Fruit fly (Drosophila melanogaster): ENCODE data around the gene Naa40.

Naa40 gene

dm6 chr3R:29711434-29711833 lies 13.3 kb downstream of the Naa40 start (continued):
- no peak for TF ChIP-seq z (GFP tag; IDR thresholded peaks at IDR 0.05)
- no peak for TF ChIP-seq E2f2 (GFP tag; IDR thresholded peaks at IDR 0.05)
- TF ChIP-seq dm (GFP tag; optimal IDR thresholded peaks at IDR 0.05), result no peak
- TF ChIP-seq dan (GFP tag; IDR thresholded peaks at IDR 0.05), result no peak
- no peak for TF ChIP-seq CG18764 (GFP tag; optimal IDR thresholded peaks at IDR 0.05)
- TF ChIP-seq CG8281 (tag; optimal IDR thresholded peaks at IDR 0.05), result no peak
- TF ChIP-seq phol (tag; optimal IDR thresholded peaks at IDR 0.05), result peak; percentile 19
- no peak for TF ChIP-seq Hsf (GFP tag; optimal IDR thresholded peaks at IDR 0.05)
- no peak for TF ChIP-seq Hr3 (GFP tag; optimal IDR thresholded peaks at IDR 0.05)
- TF ChIP-seq CG4360 (GFP tag; IDR thresholded peaks at IDR 0.05), result no peak
- TF ChIP-seq CG31365 (tag; optimal IDR thresholded peaks at IDR 0.05), result no peak
- TF ChIP-seq amos (GFP tag; IDR thresholded peaks at IDR 0.05; ENCODE audit: partially characterized antibody), result no peak
- TF ChIP-seq usp (GFP tag; optimal IDR thresholded peaks at IDR 0.05), result no peak
- TF ChIP-seq prd (optimal IDR thresholded peaks at IDR 0.05), result no peak
- peak; percentile 55; the same call in 2 of the 3 replicates for TF ChIP-seq prd (GFP tag; IDR thresholded peaks at IDR 0.05)
- TF ChIP-seq kni (GFP tag; optimal IDR thresholded peaks at IDR 0.05), result no peak
- peak; percentile 3 for TF ChIP-seq fd96Cb (tag; optimal IDR thresholded peaks at IDR 0.05)
- no peak for TF ChIP-seq CG17186 (GFP tag; optimal IDR thresholded peaks at IDR 0.05)
- TF ChIP-seq rib (GFP tag; IDR thresholded peaks at IDR 0.05), result no peak
- TF ChIP-seq CG43689 (GFP tag; IDR thresholded peaks at IDR 0.05), result no peak
- TF ChIP-seq dmrt99B (tag; optimal IDR thresholded peaks at IDR 0.05), result peak; percentile 49
- no peak for TF ChIP-seq nom (GFP tag; optimal IDR thresholded peaks at IDR 0.05)
- TF ChIP-seq CG9932 (GFP tag; IDR thresholded peaks at IDR 0.05), result no peak
- TF ChIP-seq pan (optimal IDR thresholded peaks at IDR 0.05), result no peak
- TF ChIP-seq pan (GFP tag; optimal IDR thresholded peaks at IDR 0.05 in 1 of 2, IDR thresholded peaks at IDR 0.05 in 1 of 2), result no peak
- TF ChIP-seq zf30C (GFP tag; optimal IDR thresholded peaks at IDR 0.05), result no peak
- no peak for TF ChIP-seq fd102C (GFP tag; optimal IDR thresholded peaks at IDR 0.05)
- peak; percentile 81 for TF ChIP-seq sens (GFP tag)
- no peak for TF ChIP-seq sob (GFP tag; IDR thresholded peaks at IDR 0.05)
- no peak for TF ChIP-seq ham (GFP tag; IDR thresholded peaks at IDR 0.05)
- 0 out of 2 replicates have a peak, but pooled peaks have one; percentile 17 for TF ChIP-seq vvl (GFP tag; IDR thresholded peaks at IDR 0.05)
- no peak for TF ChIP-seq ewg (GFP tag; optimal IDR thresholded peaks at IDR 0.05)
- 0 out of 2 replicates have a peak, but pooled peaks have one; percentile 14 for TF ChIP-seq sens-2 (GFP tag; IDR thresholded peaks at IDR 0.05)
- TF ChIP-seq CG11696 (GFP tag; IDR thresholded peaks at IDR 0.05), result no peak
- no peak for TF ChIP-seq tin (GFP tag; optimal IDR thresholded peaks at IDR 0.05)
- no peak for TF ChIP-seq pnt (GFP tag; optimal IDR thresholded peaks at IDR 0.05)
- no peak for TF ChIP-seq MESR4 (GFP tag; optimal IDR thresholded peaks at IDR 0.05)
- no peak for TF ChIP-seq CG18262 (tag; optimal IDR thresholded peaks at IDR 0.05)
- TF ChIP-seq org-1 (GFP tag; optimal IDR thresholded peaks at IDR 0.05), result no peak
- peak; percentile 7 for TF ChIP-seq CG30431 (GFP tag; optimal IDR thresholded peaks at IDR 0.05)
- no peak for TF ChIP-seq lbe (GFP tag; optimal IDR thresholded peaks at IDR 0.05)
- no peak for TF ChIP-seq slp2 (GFP tag; optimal IDR thresholded peaks at IDR 0.05)
- TF ChIP-seq Pdp1 (GFP tag; optimal IDR thresholded peaks at IDR 0.05), result no peak
- no peak for TF ChIP-seq HLH3B (GFP tag; IDR thresholded peaks at IDR 0.05)
- no peak for TF ChIP-seq dimm (GFP tag; IDR thresholded peaks at IDR 0.05)
- TF ChIP-seq CG31224 (GFP tag; IDR thresholded peaks at IDR 0.05), result no peak
- TF ChIP-seq CG7963 (GFP tag; IDR thresholded peaks at IDR 0.05; ENCODE audit: partially characterized antibody), result no peak
- TF ChIP-seq CG9437 (GFP tag; optimal IDR thresholded peaks at IDR 0.05), result no peak
- no peak for TF ChIP-seq slou (GFP tag; optimal IDR thresholded peaks at IDR 0.05)
- TF ChIP-seq emc (GFP tag; optimal IDR thresholded peaks at IDR 0.05), result no peak
- TF ChIP-seq Hand (GFP tag; optimal IDR thresholded peaks at IDR 0.05), result no peak
- TF ChIP-seq CG7928 (GFP tag; optimal IDR thresholded peaks at IDR 0.05), result no peak
- no peak for TF ChIP-seq Drgx (GFP tag; IDR thresholded peaks at IDR 0.05)
